Worm (Caenorhabditis elegans) whole organism, L4 larva: Measurements from ENCODE around the gene B0252.8.

Experiments used
- dpl-1 ChIP-seq: fragments of 150-350 bp; optimal IDR thresholded peaks from 2 replicates; lab custom pipeline; 2014; ENCODE audit warnings: missing biosample characterization, missing genetic modification reagents, missing genetic modification characterization
- egl-27 ChIP-seq: sonication (generic microtip); optimal IDR thresholded peaks from 3 replicates; lab custom pipeline; 2017; ENCODE audit warnings: missing biosample characterization, missing genetic modification reagents, missing genetic modification characterization
- lin-29 ChIP-seq: fragments of 200-800 bp; sonication (Bioruptor generic); IDR thresholded peaks from 2 replicates; pipeline ENCODE4 v1.3.6; 2022; ENCODE audit warnings: missing genetic modification reagents, missing genetic modification characterization, missing compliant biosample characterization
- nhr-11 ChIP-seq: fragments of 150-350 bp; optimal IDR thresholded peaks from 2 replicates; lab custom pipeline; 2014; ENCODE audit warnings: missing biosample characterization, missing genetic modification characterization
- nhr-41 ChIP-seq: fragments of 200-800 bp; sonication (Bioruptor generic); IDR thresholded peaks from 2 replicates; pipeline ENCODE4 v1.3.6; 2022; ENCODE audit warnings: missing genetic modification reagents, missing genetic modification characterization, missing compliant biosample characterization
- snpc-4 ChIP-seq: fragments of 150-350 bp; optimal IDR thresholded peaks from 2 replicates; lab custom pipeline; 2014; ENCODE audit warnings: missing biosample characterization, missing genetic modification characterization
- unc-130 ChIP-seq: sonication (generic microtip); optimal IDR thresholded peaks from 2 replicates; lab custom pipeline; 2016; ENCODE audit warnings: missing genetic modification reagents, missing genetic modification characterization, missing compliant biosample characterization

ce11 chrII:6897507-6897906, 18.5 kb upstream of the B0252.8 start, which contains the start of gene C44B7.11:
- TF ChIP-seq lin-29 (GFP tag; lab: Robert Waterston, UW) (no peak), nhr-11 (tag; lab: Kevin White, UChicago) (no peak), egl-27 (tag; lab: Kevin White, UChicago) (no peak), unc-130 (GFP tag; lab: Kevin White, UChicago) (no peak), nhr-41 (GFP tag; lab: Robert Waterston, UW) (no peak), snpc-4 (no peak), dpl-1 (GFP tag; lab: Kevin White, UChicago) (no peak)
